Fruit fly (Drosophila melanogaster) whole organism, prepupa: Measurements from ENCODE around the gene CG2217.

Experiments used
- CG10631 ChIP-seq: fragments of 200-800 bp; sonication (Bioruptor generic); optimal IDR thresholded peaks from 2 replicates; lab custom pipeline; 2016; ENCODE audit warnings: missing biosample characterization, missing genetic modification characterization
- CG10669 ChIP-seq: fragments of 200-800 bp; sonication (Bioruptor generic); optimal IDR thresholded peaks from 3 replicates; lab custom pipeline; 2018; ENCODE audit warnings: missing biosample characterization, mild to moderate bottlenecking, missing genetic modification characterization, moderate library complexity
- CG11294 ChIP-seq: fragments of 200-800 bp; sonication (Bioruptor generic); IDR thresholded peaks from 2 replicates; pipeline ENCODE4 v1.3.6; 2022; ENCODE audit warnings: missing biosample characterization, missing genetic modification characterization
- CG11902 ChIP-seq: fragments of 200-800 bp; sonication (Bioruptor generic); optimal IDR thresholded peaks from 3 replicates; lab custom pipeline; 2016; ENCODE audit warnings: missing biosample characterization, missing genetic modification characterization
- CG1621 ChIP-seq: fragments of 200-800 bp; sonication (Bioruptor generic); optimal IDR thresholded peaks from 3 replicates; lab custom pipeline; 2018; ENCODE audit warnings: missing biosample characterization, mild to moderate bottlenecking, missing genetic modification characterization
- CG16779 ChIP-seq: fragments of 200-800 bp; sonication (Bioruptor generic); optimal IDR thresholded peaks from 3 replicates; lab custom pipeline; 2017; ENCODE audit warnings: missing biosample characterization, mild to moderate bottlenecking, missing genetic modification characterization
- CG32006 ChIP-seq: fragments of 200-800 bp; sonication (Bioruptor generic); optimal IDR thresholded peaks from 3 replicates; lab custom pipeline; 2017; ENCODE audit warnings: missing biosample characterization, mild to moderate bottlenecking, missing genetic modification characterization
- CG34406 ChIP-seq: fragments of 200-800 bp; sonication (Bioruptor generic); optimal IDR thresholded peaks from 3 replicates; lab custom pipeline; 2016; ENCODE audit warnings: missing biosample characterization, missing genetic modification characterization
- CG4318 ChIP-seq: fragments of 200-800 bp; sonication (Bioruptor generic); optimal IDR thresholded peaks from 3 replicates; lab custom pipeline; 2017; ENCODE audit warnings: missing biosample characterization, mild to moderate bottlenecking, missing genetic modification characterization
- CG6163 ChIP-seq: fragments of 200-800 bp; sonication (Bioruptor generic); IDR thresholded peaks from 3 replicates; pipeline ENCODE4 v1.3.6; 2022; ENCODE audit warnings: missing biosample characterization, missing genetic modification characterization
- CG6276 ChIP-seq: fragments of 200-800 bp; sonication (Bioruptor generic); optimal IDR thresholded peaks from 2 replicates; lab custom pipeline; 2017; ENCODE audit warnings: missing biosample characterization, mild to moderate bottlenecking, missing genetic modification characterization
- CG6808 ChIP-seq: fragments of 200-800 bp; sonication (Bioruptor generic); optimal IDR thresholded peaks from 3 replicates; lab custom pipeline; 2017; ENCODE audit warnings: missing biosample characterization, missing genetic modification characterization, mild to moderate bottlenecking, moderate library complexity, missing genetic modification reagents
- CG6854 ChIP-seq: fragments of 200-800 bp; sonication (Bioruptor generic); optimal IDR thresholded peaks from 2 replicates; lab custom pipeline; 2017; ENCODE audit warnings: missing biosample characterization, mild to moderate bottlenecking, missing genetic modification characterization
- CG7368 ChIP-seq: fragments of 200-800 bp; sonication (Bioruptor generic); optimal IDR thresholded peaks from 3 replicates; lab custom pipeline; 2016; ENCODE audit warnings: missing biosample characterization, missing genetic modification characterization
- CG8319 ChIP-seq: fragments of 200-800 bp; sonication (Bioruptor generic); optimal IDR thresholded peaks from 3 replicates; lab custom pipeline; 2016; ENCODE audit warnings: missing biosample characterization, missing genetic modification characterization
- CG8632 ChIP-seq: fragments of 200-800 bp; sonication (Bioruptor generic); optimal IDR thresholded peaks from 3 replicates; lab custom pipeline; 2016; ENCODE audit warnings: missing biosample characterization, missing genetic modification characterization
- CG9139 ChIP-seq: fragments of 200-800 bp; sonication (Bioruptor generic); optimal IDR thresholded peaks from 3 replicates; lab custom pipeline; 2017; ENCODE audit warnings: missing biosample characterization, mild to moderate bottlenecking, missing genetic modification characterization
- Eip78C ChIP-seq: fragments of 200-800 bp; sonication (Bioruptor generic); peaks from one replicate; lab custom pipeline; 2016; ENCODE audit warnings: missing biosample characterization, missing genetic modification characterization
- Eip93F ChIP-seq: fragments of 200-800 bp; sonication (Bioruptor generic); optimal IDR thresholded peaks from 2 replicates; lab custom pipeline; 2016; ENCODE audit warnings: missing biosample characterization, mild to moderate bottlenecking, missing genetic modification characterization
- Ets96B ChIP-seq: fragments of 200-800 bp; optimal IDR thresholded peaks from 2 replicates; lab custom pipeline; 2019; ENCODE audit warnings: missing biosample characterization, mild to moderate bottlenecking, missing genetic modification characterization, moderate library complexity
- Gug ChIP-seq: fragments of 200-800 bp; sonication (Bioruptor generic); IDR thresholded peaks from 2 replicates; pipeline ENCODE4 v1.3.6; 2022; ENCODE audit warnings: missing biosample characterization, missing genetic modification characterization
- Hr38 ChIP-seq: sonication (Bioruptor generic); optimal IDR thresholded peaks from 2 replicates; lab custom pipeline; 2016; ENCODE audit warnings: missing biosample characterization, missing genetic modification characterization
- Hr39 ChIP-seq: fragments of 200-800 bp; sonication (Bioruptor generic); optimal IDR thresholded peaks from 2 replicates; lab custom pipeline; 2016; ENCODE audit warnings: missing biosample characterization, missing genetic modification characterization
- Met ChIP-seq: fragments of 200-800 bp; sonication (Bioruptor generic); optimal IDR thresholded peaks from 3 replicates; lab custom pipeline; 2016; ENCODE audit warnings: missing biosample characterization, missing genetic modification characterization
- OdsH ChIP-seq: fragments of 200-800 bp; sonication (Bioruptor generic); optimal IDR thresholded peaks from 3 replicates; lab custom pipeline; 2016; ENCODE audit warnings: missing biosample characterization, missing genetic modification characterization
- Sox102F ChIP-seq: fragments of 200-800 bp; sonication (Bioruptor generic); optimal IDR thresholded peaks from 2 replicates; lab custom pipeline; 2016; ENCODE audit warnings: missing biosample characterization, mild to moderate bottlenecking, missing genetic modification characterization
- Sox15 ChIP-seq: fragments of 200-800 bp; sonication (Bioruptor generic); optimal IDR thresholded peaks from 3 replicates; lab custom pipeline; 2016; ENCODE audit warnings: missing biosample characterization, missing genetic modification characterization
- acj6 ChIP-seq: fragments of 200-800 bp; sonication (Bioruptor generic); optimal IDR thresholded peaks from 3 replicates; lab custom pipeline; 2016; ENCODE audit warnings: missing biosample characterization, missing genetic modification characterization
- dac ChIP-seq: fragments of 200-800 bp; sonication (Bioruptor generic); optimal IDR thresholded peaks from 2 replicates; lab custom pipeline; 2017; ENCODE audit warnings: missing biosample characterization, mild to moderate bottlenecking, missing genetic modification characterization
- dsx ChIP-seq: fragments of 200-800 bp; optimal IDR thresholded peaks from 3 replicates; lab custom pipeline; 2019; ENCODE audit warnings: missing biosample characterization, mild to moderate bottlenecking, missing genetic modification characterization, moderate library complexity; ENCODE audit not compliant: poor library complexity, severe bottlenecking
- eg ChIP-seq: fragments of 200-800 bp; sonication (Bioruptor generic); IDR thresholded peaks from 3 replicates; pipeline ENCODE4 v1.3.6; 2022; ENCODE audit warnings: missing biosample characterization, missing genetic modification characterization
- pdm3 ChIP-seq: fragments of 200-800 bp; sonication (Bioruptor generic); optimal IDR thresholded peaks from 3 replicates; lab custom pipeline; 2016; ENCODE audit warnings: missing biosample characterization, missing genetic modification characterization
- spab ChIP-seq: fragments of 200-800 bp; sonication (Bioruptor generic); optimal IDR thresholded peaks from 2 replicates; lab custom pipeline; 2017; ENCODE audit warnings: missing biosample characterization, mild to moderate bottlenecking, missing genetic modification characterization, missing genetic modification reagents
- vri ChIP-seq: fragments of 200-800 bp; sonication (Bioruptor generic); optimal IDR thresholded peaks from 3 replicates; lab custom pipeline; 2016; ENCODE audit warnings: missing biosample characterization, mild to moderate bottlenecking, missing genetic modification characterization

The CG2217 gene

dm6 chr3R:30386759-30387437 lies 35.9 kb downstream of the CG2217 start (continued):
- TF ChIP-seq OdsH (no peak), Sox15 (GFP tag; lab: Kevin White, UChicago) (no peak), CG1621 (tag; lab: Kevin White, UChicago) (no peak), CG11294 (GFP tag; lab: Robert Waterston, UW) (no peak), pdm3 (GFP tag; lab: Kevin White, UChicago) (peak; percentile 2), CG9139 (GFP tag; lab: Kevin White, UChicago) (peak; percentile 7), CG4318 (GFP tag; lab: Kevin White, UChicago) (no peak), eg (GFP tag; lab: Robert Waterston, UW) (peak; percentile 51; the same call in 1 of the 3 replicates), acj6 (GFP tag; lab: Kevin White, UChicago) (no peak), Gug (GFP tag; lab: Robert Waterston, UW) (no peak), CG6854 (GFP tag; lab: Kevin White, UChicago) (peak; percentile 18), CG16779 (tag; lab: Kevin White, UChicago) (peak; percentile 5), Sox102F (GFP tag; lab: Kevin White, UChicago) (peak; percentile 58), Eip93F (GFP tag; lab: Kevin White, UChicago) (peak; percentile 49)

- TF ChIP-seq CG6163 (GFP tag; lab: Robert Waterston, UW) = no peak
- TF ChIP-seq acj6 (GFP tag; lab: Kevin White, UChicago) = no peak
- TF ChIP-seq Sox15 (GFP tag; lab: Kevin White, UChicago) = no peak
- TF ChIP-seq dsx (GFP tag; lab: Kevin White, UChicago) = no peak
- TF ChIP-seq CG8319 = no peak
- TF ChIP-seq CG11902 = no peak
- TF ChIP-seq Met = no peak
- no peak for TF ChIP-seq dac (GFP tag; lab: Kevin White, UChicago)
- no peak for TF ChIP-seq Hr38 (GFP tag; lab: Kevin White, UChicago)
- TF ChIP-seq CG9139 (GFP tag; lab: Kevin White, UChicago) = no peak
- TF ChIP-seq Eip78C = peak; percentile 28
- TF ChIP-seq CG7368 (GFP tag; lab: Kevin White, UChicago) = no peak
- TF ChIP-seq CG8632 (GFP tag; lab: Kevin White, UChicago) = no peak
- peak; percentile 89 for TF ChIP-seq vri (GFP tag; lab: Kevin White, UChicago)
- no peak for TF ChIP-seq CG32006 (GFP tag; lab: Kevin White, UChicago)
- TF ChIP-seq CG6808 (GFP tag; lab: Kevin White, UChicago) = no peak
Observed at dm6 chr3R:30385531-30385930, 37.2 kb downstream of the CG2217 start.

- TF ChIP-seq CG10631 = no peak
- no peak for TF ChIP-seq dac (GFP tag; lab: Kevin White, UChicago)
- TF ChIP-seq Ets96B (tag; lab: Kevin White, UChicago) = no peak
- no peak for TF ChIP-seq CG8632 (GFP tag; lab: Kevin White, UChicago)
- no peak for TF ChIP-seq acj6 (GFP tag; lab: Kevin White, UChicago)
- TF ChIP-seq Hr38 (GFP tag; lab: Kevin White, UChicago) = no peak
- TF ChIP-seq Sox102F (GFP tag; lab: Kevin White, UChicago) = no peak
- TF ChIP-seq spab (GFP tag; lab: Kevin White, UChicago) = no peak
- TF ChIP-seq Met = no peak
- TF ChIP-seq CG34406 = no peak
- no peak for TF ChIP-seq CG9139 (GFP tag; lab: Kevin White, UChicago)
- no peak for TF ChIP-seq CG6276
- no peak for TF ChIP-seq CG6854 (GFP tag; lab: Kevin White, UChicago)
- TF ChIP-seq dsx (GFP tag; lab: Kevin White, UChicago) = no peak
- no peak for TF ChIP-seq CG16779 (tag; lab: Kevin White, UChicago)
- no peak for TF ChIP-seq Gug (GFP tag; lab: Robert Waterston, UW)
- TF ChIP-seq Hr39 = no peak
- TF ChIP-seq CG11294 (GFP tag; lab: Robert Waterston, UW) = no peak
- no peak for TF ChIP-seq Sox15 (GFP tag; lab: Kevin White, UChicago)
- no peak for TF ChIP-seq CG10669
- TF ChIP-seq, all 60 proteins: peak for 0
Observed at dm6 chr3R:30383181-30383580, 39.6 kb downstream of the CG2217 start.
